Worm (Caenorhabditis elegans): ENCODE measurements around the gene K08D8.10.

ce11 chrIV:12936221-12936776 lies 35.9 kb downstream of the K08D8.10 start, which contains the start of the genes cld-1 and dod-21:
- TF ChIP-seq pha-4 (tag; optimal IDR thresholded peaks at IDR 0.05) (no peak), elt-3 (tag; optimal IDR thresholded peaks at IDR 0.05) (no peak)
